Worm (Caenorhabditis elegans) whole organism, L4/young adult: ENCODE data around the gene acn-1.

Source experiments
- W03F9.2 ChIP-seq: fragments of 150-350 bp; optimal IDR thresholded peaks from 2 replicates; lab custom pipeline; 2014; ENCODE audit warnings: missing biosample characterization, missing genetic modification characterization
- dao-5 ChIP-seq: sonication (generic microtip); optimal IDR thresholded peaks from 2 replicates; lab custom pipeline; 2016; ENCODE audit warnings: missing genotype, missing genetic modification characterization, moderate library complexity, missing compliant biosample characterization
- him-1 ChIP-seq: sonication (generic microtip); optimal IDR thresholded peaks from 2 replicates; lab custom pipeline; 2016; ENCODE audit warnings: missing genotype, missing genetic modification reagents, missing genetic modification characterization, missing compliant biosample characterization

ce11 chrX:5116180-5116579 is 19.3 kb upstream of the acn-1 start:
- TF ChIP-seq him-1 (tag; lab: Kevin White, UChicago), result no peak
- no peak for TF ChIP-seq W03F9.2 (tag; lab: Kevin White, UChicago)
- TF ChIP-seq dao-5 (tag; lab: Kevin White, UChicago), result no peak
